Fruit fly (Drosophila melanogaster) whole organism, embryonic: ENCODE results near the gene CG4267.

Experiments
- Adf1 ChIP-seq: fragments of 200-800 bp; sonication (Bioruptor generic); IDR thresholded peaks from 2 replicates; pipeline ENCODE4 v1.3.6; 2022; ENCODE audit warnings: missing biosample characterization, missing genetic modification characterization
- Bdp1 ChIP-seq: fragments of 200-800 bp; sonication (Bioruptor generic); optimal IDR thresholded peaks from 3 replicates; lab custom pipeline; 2016; ENCODE audit warnings: missing biosample characterization, missing genetic modification characterization
- C15 ChIP-seq: fragments of 200-800 bp; sonication (Bioruptor generic); IDR thresholded peaks from 3 replicates; pipeline ENCODE4 v1.3.6; 2022; ENCODE audit warnings: missing biosample characterization, missing genetic modification characterization
- CG11085 ChIP-seq: fragments of 200-800 bp; sonication (Bioruptor generic); IDR thresholded peaks from 2 replicates; pipeline ENCODE4 v1.3.6; 2022; ENCODE audit warnings: missing biosample characterization, missing genetic modification characterization
- CG11456 ChIP-seq: fragments of 200-800 bp; sonication (Bioruptor generic); IDR thresholded peaks from 3 replicates; pipeline ENCODE4 v1.3.6; 2022; ENCODE audit warnings: missing biosample characterization, missing genetic modification characterization
- CG12155 ChIP-seq: fragments of 200-800 bp; sonication (Bioruptor generic); optimal IDR thresholded peaks from 3 replicates; lab custom pipeline; 2016; ENCODE audit warnings: missing biosample characterization, missing genetic modification characterization
- CG12659 ChIP-seq: fragments of 200-800 bp; sonication (Bioruptor generic); optimal IDR thresholded peaks from 3 replicates; lab custom pipeline; 2017; ENCODE audit warnings: mild to moderate bottlenecking, missing biosample characterization, missing genetic modification reagents, missing genetic modification characterization
- CG14710 ChIP-seq: fragments of 200-800 bp; sonication (Bioruptor generic); optimal IDR thresholded peaks from 3 replicates; lab custom pipeline; 2019; ENCODE audit warnings: missing biosample characterization, mild to moderate bottlenecking, missing genetic modification characterization, moderate library complexity
- CG16813 ChIP-seq: fragments of 200-800 bp; sonication (Bioruptor generic); IDR thresholded peaks from 3 replicates; pipeline ENCODE4 v1.3.6; 2022; ENCODE audit warnings: missing biosample characterization, missing genetic modification characterization; ENCODE audit not compliant: partially characterized antibody
- CG17361 ChIP-seq: fragments of 200-800 bp; sonication (Bioruptor generic); IDR thresholded peaks from 3 replicates; pipeline ENCODE4 v1.3.6; 2022; ENCODE audit warnings: missing biosample characterization, missing genetic modification characterization
- CG17385 ChIP-seq: fragments of 200-800 bp; sonication (Bioruptor generic); optimal IDR thresholded peaks from 3 replicates; lab custom pipeline; 2018; ENCODE audit warnings: missing biosample characterization, mild to moderate bottlenecking, missing genetic modification characterization
- CG17829 ChIP-seq: fragments of 200-800 bp; optimal IDR thresholded peaks from 2 replicates; lab custom pipeline; 2019; ENCODE audit warnings: missing biosample characterization, mild to moderate bottlenecking, missing genetic modification characterization, moderate library complexity
- CG31441 ChIP-seq: fragments of 200-800 bp; sonication (Bioruptor generic); IDR thresholded peaks from 2 replicates; pipeline ENCODE4 v1.3.6; 2022; ENCODE audit warnings: missing biosample characterization, missing genetic modification characterization
- CG3281 ChIP-seq: fragments of 200-800 bp; sonication (Bioruptor generic); optimal IDR thresholded peaks from 3 replicates; lab custom pipeline; 2017; ENCODE audit warnings: missing biosample characterization, mild to moderate bottlenecking, missing genetic modification characterization
- CG34224 ChIP-seq: fragments of 200-800 bp; sonication (Bioruptor generic); IDR thresholded peaks from 3 replicates; pipeline ENCODE4 v1.3.6; 2022; ENCODE audit warnings: missing biosample characterization, missing genetic modification characterization; ENCODE audit not compliant: partially characterized antibody
- CG34376 ChIP-seq: fragments of 200-800 bp; sonication (Bioruptor generic); optimal IDR thresholded peaks from 2 replicates; lab custom pipeline; 2018; ENCODE audit warnings: missing biosample characterization, mild to moderate bottlenecking, missing genetic modification characterization
- CG42726 ChIP-seq: fragments of 200-800 bp; sonication (Bioruptor generic); IDR thresholded peaks from 2 replicates; pipeline ENCODE4 v1.3.6; 2022; ENCODE audit warnings: missing biosample characterization, missing genetic modification characterization; ENCODE audit not compliant: partially characterized antibody
- CG8290 ChIP-seq, 3 experiments: fragments of 200-800 bp; sonication (Bioruptor generic); optimal IDR thresholded peaks; 2 replicates each; lab custom pipeline; 2016 to 2019; ENCODE audit warnings: missing biosample characterization in 3 of 3, missing genetic modification characterization in 3 of 3, mild to moderate bottlenecking in 2 of 3, moderate library complexity in 1 of 3
- CHES-1-like ChIP-seq: fragments of 200-800 bp; sonication (Bioruptor generic); optimal IDR thresholded peaks from 2 replicates; lab custom pipeline; 2016; ENCODE audit warnings: missing biosample characterization, missing genetic modification characterization
- CoRest ChIP-seq: fragments of 200-800 bp; sonication (Bioruptor generic); optimal IDR thresholded peaks from 3 replicates; lab custom pipeline; 2018; ENCODE audit warnings: missing biosample characterization, mild to moderate bottlenecking, missing genetic modification characterization, moderate library complexity
- Dll ChIP-seq: fragments of 200-800 bp; sonication (Bioruptor generic); IDR thresholded peaks from 4 replicates; pipeline ENCODE4 v1.3.6; 2022; ENCODE audit warnings: missing biosample characterization, missing genetic modification characterization; ENCODE audit not compliant: partially characterized antibody
- Dref ChIP-seq: fragments of 200-800 bp; sonication (Bioruptor generic); IDR thresholded peaks from 2 replicates; pipeline ENCODE4 v1.3.6; 2022; ENCODE audit warnings: missing biosample characterization, missing genetic modification characterization
- E2f2 ChIP-seq: fragments of 200-800 bp; sonication (Bioruptor generic); IDR thresholded peaks from 2 replicates; pipeline ENCODE4 v1.3.6; 2022; ENCODE audit warnings: missing biosample characterization, missing genetic modification characterization
- Hr39 ChIP-seq: fragments of >200 bp; optimal IDR thresholded peaks from 2 replicates; lab custom pipeline; 2017
- MESR4 ChIP-seq: fragments of 200-800 bp; sonication (Bioruptor generic); optimal IDR thresholded peaks from 2 replicates; lab custom pipeline; 2018; ENCODE audit warnings: missing biosample characterization, mild to moderate bottlenecking, missing genetic modification characterization, moderate library complexity
- Scr ChIP-seq: fragments of 200-800 bp; sonication (Bioruptor generic); IDR thresholded peaks from 2 replicates; pipeline ENCODE4 v1.3.6; 2022; ENCODE audit warnings: missing biosample characterization, missing genetic modification characterization; ENCODE audit not compliant: partially characterized antibody
- Trl ChIP-seq, 3 experiments: fragments of >200 bp in 2 of 3; fragments of 200-800 bp in 1 of 3; sonication (Bioruptor generic) in 1 of 3; optimal IDR thresholded peaks; 2 replicates in 1 of 3; 3 replicates in 2 of 3; lab custom pipeline; 2016 to 2017; ENCODE audit warnings: missing biosample characterization in 1 of 3, missing genetic modification characterization in 1 of 3
- abd-A ChIP-seq: fragments of 200-800 bp; sonication (Bioruptor generic); optimal IDR thresholded peaks from 3 replicates; lab custom pipeline; 2019; ENCODE audit warnings: missing biosample characterization, mild to moderate bottlenecking, missing genetic modification characterization, moderate library complexity
- bbx ChIP-seq: fragments of 200-800 bp; sonication (Bioruptor generic); IDR thresholded peaks from 2 replicates; pipeline ENCODE4 v1.3.6; 2022; ENCODE audit warnings: missing biosample characterization, missing genetic modification characterization; ENCODE audit not compliant: partially characterized antibody
- bsh ChIP-seq, 2 experiments: fragments of 200-800 bp; sonication (Bioruptor generic); optimal IDR thresholded peaks; 2 replicates each; lab custom pipeline; 2017 to 2018; ENCODE audit warnings: mild to moderate bottlenecking in 2 of 2, missing biosample characterization in 2 of 2, missing genetic modification characterization in 2 of 2, moderate library complexity in 1 of 2
- caup ChIP-seq: fragments of 200-800 bp; sonication (Bioruptor generic); optimal IDR thresholded peaks from 3 replicates; lab custom pipeline; 2017; ENCODE audit warnings: missing biosample characterization, mild to moderate bottlenecking, missing genetic modification characterization, moderate library complexity; ENCODE audit not compliant: severe bottlenecking
- ems ChIP-seq: fragments of 200-800 bp; sonication (Bioruptor generic); optimal IDR thresholded peaks from 3 replicates; lab custom pipeline; 2016; ENCODE audit warnings: missing biosample characterization, missing genetic modification characterization
- exex ChIP-seq: fragments of 200-800 bp; sonication (Bioruptor generic); optimal IDR thresholded peaks from 4 replicates; lab custom pipeline; 2018; ENCODE audit warnings: missing biosample characterization, mild to moderate bottlenecking, missing genetic modification characterization, moderate library complexity
- fu2 ChIP-seq: fragments of 200-800 bp; sonication (Bioruptor generic); optimal IDR thresholded peaks from 2 replicates; lab custom pipeline; 2016; ENCODE audit warnings: missing biosample characterization, missing genetic modification characterization
- ind ChIP-seq: fragments of 200-800 bp; sonication (Bioruptor generic); optimal IDR thresholded peaks from 3 replicates; lab custom pipeline; 2016; ENCODE audit warnings: missing biosample characterization, missing genetic modification characterization
- inv ChIP-seq: fragments of 200-800 bp; sonication (Bioruptor generic); IDR thresholded peaks from 2 replicates; pipeline ENCODE4 v1.3.6; 2022; ENCODE audit warnings: missing biosample characterization, missing genetic modification characterization; ENCODE audit not compliant: partially characterized antibody
- lbe ChIP-seq: fragments of 200-800 bp; sonication (Bioruptor generic); optimal IDR thresholded peaks from 2 replicates; lab custom pipeline; 2016; ENCODE audit warnings: missing biosample characterization, mild to moderate bottlenecking, missing genetic modification characterization
- nerfin-1 ChIP-seq: fragments of 200-800 bp; sonication (Bioruptor generic); optimal IDR thresholded peaks from 3 replicates; lab custom pipeline; 2019; ENCODE audit warnings: missing biosample characterization, mild to moderate bottlenecking, missing genetic modification characterization, moderate library complexity
- onecut ChIP-seq: fragments of 200-800 bp; sonication (Bioruptor generic); IDR thresholded peaks from 2 replicates; pipeline ENCODE4 v1.3.6; 2022; ENCODE audit warnings: missing biosample characterization, missing genetic modification characterization
- otp ChIP-seq: fragments of 200-800 bp; sonication (Bioruptor generic); IDR thresholded peaks from 3 replicates; pipeline ENCODE4, ENCODE4 v1.3.6; 2022; ENCODE audit warnings: missing biosample characterization, missing genetic modification characterization
- psq ChIP-seq: fragments of 200-800 bp; sonication (Bioruptor generic); optimal IDR thresholded peaks from 2 replicates; lab custom pipeline; 2017; ENCODE audit warnings: missing biosample characterization, missing genetic modification characterization
- pzg ChIP-seq: fragments of 200-800 bp; sonication (Bioruptor generic); optimal IDR thresholded peaks from 3 replicates; lab custom pipeline; 2018; ENCODE audit warnings: missing biosample characterization, mild to moderate bottlenecking, missing genetic modification characterization, moderate library complexity
- row ChIP-seq: fragments of 200-800 bp; sonication (Bioruptor generic); IDR thresholded peaks from 3 replicates; pipeline ENCODE4 v1.3.6; 2022; ENCODE audit warnings: missing biosample characterization, missing genetic modification characterization
- schlank ChIP-seq: fragments of 200-800 bp; sonication (Bioruptor generic); optimal IDR thresholded peaks from 2 replicates; lab custom pipeline; 2018; ENCODE audit warnings: missing biosample characterization, mild to moderate bottlenecking, missing genetic modification characterization
- sna ChIP-seq: fragments of 200-800 bp; sonication (Bioruptor generic); IDR thresholded peaks from 2 replicates; pipeline ENCODE4 v1.3.6; 2022; ENCODE audit warnings: missing biosample characterization, missing genetic modification characterization; ENCODE audit not compliant: partially characterized antibody
- stc ChIP-seq: fragments of 200-800 bp; sonication (Bioruptor generic); IDR thresholded peaks from 2 replicates; pipeline ENCODE4 v1.3.6; 2022; ENCODE audit warnings: missing biosample characterization, missing genetic modification characterization
- stwl ChIP-seq: fragments of 200-800 bp; sonication (Bioruptor generic); optimal IDR thresholded peaks from 3 replicates; lab custom pipeline; 2018; ENCODE audit warnings: missing biosample characterization, mild to moderate bottlenecking, missing genetic modification characterization, moderate library complexity
- ttk ChIP-seq: fragments of 200-800 bp; sonication (Bioruptor generic); IDR thresholded peaks from 2 replicates; pipeline ENCODE4 v2.1.2; 2022; ENCODE audit warnings: missing biosample characterization, missing genetic modification characterization
- tup ChIP-seq: fragments of 200-800 bp; sonication (Bioruptor generic); optimal IDR thresholded peaks from 2 replicates; lab custom pipeline; 2016; ENCODE audit warnings: missing biosample characterization, mild to moderate bottlenecking, missing genetic modification characterization, moderate library complexity
- vnd ChIP-seq: fragments of 200-800 bp; sonication (Bioruptor generic); IDR thresholded peaks from 3 replicates; pipeline ENCODE4 v1.3.6; 2022; ENCODE audit warnings: missing biosample characterization, missing genetic modification characterization; ENCODE audit not compliant: partially characterized antibody

CG4267 gene

dm6 chr2L:2214004-2214403, 28.2 kb upstream of the CG4267 start, which contains the start of the genes Uch and CG34174 (continued):
- peak; percentile 1 for TF ChIP-seq caup
- TF ChIP-seq otp (GFP tag; lab: Robert Waterston, UW) = no peak
- no peak for TF ChIP-seq Hr39
- peak; percentile 68; the same call in 2 of the 3 replicates for TF ChIP-seq CG34224
- TF ChIP-seq CG16813 (GFP tag; lab: Robert Waterston, UW) = peak; percentile 70
- TF ChIP-seq Trl (optimal IDR thresholded peaks at IDR 0.05; lab: Kevin White, UChicago) = peak in 1 of 2 experiments; percentile 19
- TF ChIP-seq Trl (GFP tag; optimal IDR thresholded peaks at IDR 0.05; lab: Kevin White, UChicago) = peak; percentile 4
- peak; percentile 46; the same call in 1 of the 2 replicates for TF ChIP-seq inv (GFP tag; lab: Robert Waterston, UW)
- peak; percentile 96 for TF ChIP-seq CG8290 (GFP tag; optimal IDR thresholded peaks at IDR 0.05; lab: Kevin White, UChicago)
- peak; percentile 59 to 82 for TF ChIP-seq CG8290 (tag; optimal IDR thresholded peaks at IDR 0.05; lab: Kevin White, UChicago)
- TF ChIP-seq Scr (GFP tag; lab: Robert Waterston, UW) = peak; percentile 78
- TF ChIP-seq fu2 = peak; percentile 20
- peak; percentile 40 for TF ChIP-seq CG17385 (GFP tag; lab: Kevin White, UChicago)
- TF ChIP-seq E2f2 (GFP tag; lab: Robert Waterston, UW) = peak; percentile 18; the same call in 1 of the 2 replicates
- TF ChIP-seq CG31441 (GFP tag; lab: Robert Waterston, UW) = 0 out of 2 replicates have a peak, but pooled peaks have one; percentile 12
- TF ChIP-seq row = 0 out of 3 replicates have a peak, but pooled peaks have one; percentile 14
- TF ChIP-seq CG11085 = no peak
- TF ChIP-seq CG17361 (GFP tag; lab: Robert Waterston, UW) = peak; percentile 46; the same call in 1 of the 3 replicates
- peak; percentile 28 for TF ChIP-seq CG3281 (GFP tag; lab: Kevin White, UChicago)
- no peak for TF ChIP-seq ind (GFP tag; lab: Kevin White, UChicago)
- peak; percentile 64 for TF ChIP-seq vnd
- TF ChIP-seq bsh (GFP tag; optimal IDR thresholded peaks at IDR 0.05; lab: Kevin White, UChicago) = peak in 1 of 2 experiments; percentile 11
- TF ChIP-seq CG42726 (GFP tag; lab: Robert Waterston, UW) = no peak
- TF ChIP-seq CHES-1-like (GFP tag; lab: Kevin White, UChicago) = peak; percentile 75
- TF ChIP-seq nerfin-1 = peak; percentile 24
- TF ChIP-seq bbx = peak; percentile 47
- TF ChIP-seq Bdp1 = no peak
- peak; percentile 21 for TF ChIP-seq CG12155
- TF ChIP-seq tup = no peak
- peak; percentile 79 for TF ChIP-seq sna (GFP tag; lab: Robert Waterston, UW)
- peak; percentile 19 for TF ChIP-seq CG17829 (tag; lab: Kevin White, UChicago)
- TF ChIP-seq Dref (GFP tag; lab: Robert Waterston, UW) = peak; percentile 60
- no peak for TF ChIP-seq CG11456 (GFP tag; lab: Robert Waterston, UW)

- peak; percentile 67 for TF ChIP-seq CG14710 (tag; lab: Kevin White, UChicago)
- no peak for TF ChIP-seq ems (GFP tag; lab: Kevin White, UChicago)
- TF ChIP-seq MESR4 = peak; percentile 62
- TF ChIP-seq CoRest (tag; lab: Kevin White, UChicago) = no peak
- no peak for TF ChIP-seq C15 (GFP tag; lab: Robert Waterston, UW)
- peak; percentile 2 for TF ChIP-seq CG34376 (GFP tag; lab: Kevin White, UChicago)
- no peak for TF ChIP-seq stc (GFP tag; lab: Robert Waterston, UW)
- TF ChIP-seq schlank (tag; lab: Kevin White, UChicago) = no peak
- TF ChIP-seq abd-A (tag; lab: Kevin White, UChicago) = peak; percentile 58
- peak; percentile 25; the same call in 1 of the 2 replicates for TF ChIP-seq E2f2 (GFP tag; lab: Robert Waterston, UW)
- TF ChIP-seq onecut (GFP tag; lab: Robert Waterston, UW) = no peak
- TF ChIP-seq CG12659 (GFP tag; lab: Kevin White, UChicago) = no peak
- TF ChIP-seq ttk (GFP tag; lab: Robert Waterston, UW) = no peak
- peak; percentile 99 for TF ChIP-seq exex (tag; lab: Kevin White, UChicago)
- TF ChIP-seq pzg = peak; percentile 30
- TF ChIP-seq Dll = 0 out of 4 replicates have a peak, but pooled peaks have one; percentile 33
- TF ChIP-seq Adf1 (GFP tag; lab: Robert Waterston, UW) = peak; percentile 22; the same call in 1 of the 2 replicates
- TF ChIP-seq psq (GFP tag; lab: Kevin White, UChicago) = no peak
- peak; percentile 35 for TF ChIP-seq lbe (GFP tag; lab: Kevin White, UChicago)
- peak; percentile 42 for TF ChIP-seq stwl (tag; lab: Kevin White, UChicago)
These were observed 26.1 kb upstream of the CG4267 start, which contains the start of gene daed for dm6 chr2L:2216065-2216464. Gene daed, minus strand, starts transcription at chr2L:2216311.
